Fruit fly (Drosophila melanogaster) S2 (cell line): ENCODE measurements around the gene CG32320.

Experiments
- CG8478 ChIP-seq: fragments of >200 bp; optimal IDR thresholded peaks from 2 replicates; lab custom pipeline; 2018
- CTCF ChIP-seq, 2 experiments: fragments of >200 bp; optimal IDR thresholded peaks; 2 replicates each; lab custom pipeline; 2018

DNA sequence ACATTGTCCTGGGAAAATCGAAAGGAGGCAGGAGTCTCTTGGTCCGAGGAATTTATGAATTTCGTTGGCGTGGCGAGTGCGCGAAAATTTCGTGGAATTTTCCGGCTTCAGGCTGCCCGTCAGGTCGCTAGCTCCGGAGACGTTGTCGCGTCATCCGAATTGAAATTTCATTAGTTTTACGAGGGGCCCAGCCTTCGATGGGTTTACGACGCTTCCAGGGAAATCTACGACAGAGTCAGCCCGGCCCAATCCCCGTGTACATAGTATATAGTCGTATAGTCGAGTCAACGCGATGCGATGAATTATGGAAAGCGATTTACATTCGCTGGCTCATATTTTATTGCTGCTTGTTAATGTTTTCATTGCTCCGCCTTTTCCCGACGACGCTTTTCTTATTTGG, 6.2 kb downstream of the CG32320 start:
- no peak for TF ChIP-seq CG8478 (lab: Kevin White, UChicago)
- TF ChIP-seq CTCF (optimal IDR thresholded peaks at IDR 0.05; lab: Kevin White, UChicago), result no peak
